Fruit fly (Drosophila melanogaster): ENCODE measurements around the gene esg.

dm6 chr2L:15306802-15307201 is 26.9 kb upstream of the esg start:
- TF ChIP-seq CTCF (optimal IDR thresholded peaks at IDR 0.05) = peak in 1 of 2 experiments; percentile 22
- no peak for TF ChIP-seq CG8478 (optimal IDR thresholded peaks at IDR 0.05)
